Fruit fly (Drosophila melanogaster): Measurements from ENCODE around the gene Nedd8.

The Nedd8 gene

DNA sequence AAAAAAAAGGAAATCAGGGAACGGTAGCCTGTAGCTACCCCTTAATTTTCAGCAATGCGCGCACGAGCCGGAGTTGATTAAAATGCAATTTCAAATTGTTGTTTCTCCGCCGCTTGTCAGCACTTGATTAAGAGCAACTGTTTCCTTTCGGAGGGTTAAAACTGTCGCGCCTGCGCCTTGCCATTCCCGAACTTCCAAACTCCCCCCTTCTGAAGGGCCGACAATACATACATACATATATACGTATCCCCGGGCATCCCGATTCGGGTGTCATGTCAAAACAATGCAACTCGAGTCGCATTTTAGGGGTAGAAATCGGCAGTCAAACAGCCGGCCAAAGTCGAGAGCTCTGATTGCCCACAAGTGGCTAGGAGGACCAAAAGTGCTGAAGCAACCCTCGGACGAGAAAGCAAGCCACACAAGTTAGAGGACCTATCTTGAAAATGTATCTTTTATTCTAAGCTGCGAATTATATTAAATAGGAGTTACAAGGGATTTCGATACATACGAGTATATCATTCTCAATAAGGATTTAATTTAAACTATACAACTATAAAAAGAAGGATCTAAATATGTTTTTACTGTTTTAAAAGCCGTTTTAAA is 26.9 kb downstream of the Nedd8 start (continued):
- TF ChIP-seq CG13775 (GFP tag; optimal IDR thresholded peaks at IDR 0.05) (no peak), fd96Cb (tag; optimal IDR thresholded peaks at IDR 0.05) (no peak), CG1603 (tag; optimal IDR thresholded peaks at IDR 0.05) (no peak), CG7745 (tag; optimal IDR thresholded peaks at IDR 0.05) (peak; percentile 49), CG3726 (GFP tag; IDR thresholded peaks at IDR 0.05) (no peak), CG32532 (GFP tag; IDR thresholded peaks at IDR 0.05) (no peak), B-H2 (GFP tag; optimal IDR thresholded peaks at IDR 0.05) (no peak), CG10267 (tag; optimal IDR thresholded peaks at IDR 0.05) (no peak), Usf (GFP tag; optimal IDR thresholded peaks at IDR 0.05) (no peak), ham (GFP tag; IDR thresholded peaks at IDR 0.05) (no peak), sqz (GFP tag; optimal IDR thresholded peaks at IDR 0.05) (peak; percentile 33), Mrtf (GFP tag; IDR thresholded peaks at IDR 0.05) (no peak), bcd (GFP tag; optimal IDR thresholded peaks at IDR 0.05) (no peak), CG10654 (GFP tag; optimal IDR thresholded peaks at IDR 0.05) (no peak), fd3F (GFP tag; optimal IDR thresholded peaks at IDR 0.05) (no peak), bsh (GFP tag; optimal IDR thresholded peaks at IDR 0.05) (no peak), MESR4 (GFP tag; optimal IDR thresholded peaks at IDR 0.05) (no peak), CG14710 (tag; optimal IDR thresholded peaks at IDR 0.05) (no peak), gro (GFP tag; optimal IDR thresholded peaks at IDR 0.05) (no peak), ewg (GFP tag; optimal IDR thresholded peaks at IDR 0.05) (peak; percentile 32), kni (GFP tag; optimal IDR thresholded peaks at IDR 0.05) (peak; percentile 35), CG32772 (GFP tag; IDR thresholded peaks at IDR 0.05) (no peak), CG6765 (GFP tag; optimal IDR thresholded peaks at IDR 0.05) (no peak), pho (GFP tag; optimal IDR thresholded peaks at IDR 0.05) (no peak), CG7987 (GFP tag; optimal IDR thresholded peaks at IDR 0.05) (no peak), CG15073 (GFP tag; optimal IDR thresholded peaks at IDR 0.05) (no peak), CG7928 (GFP tag; optimal IDR thresholded peaks at IDR 0.05) (no peak), CG6689 (GFP tag; IDR thresholded peaks at IDR 0.05) (no peak), CG10321 (GFP tag; IDR thresholded peaks at IDR 0.05) (no peak), wek (GFP tag; optimal IDR thresholded peaks at IDR 0.05) (no peak), Stat92E (GFP tag; optimal IDR thresholded peaks at IDR 0.05) (no peak), Trl (optimal IDR thresholded peaks at IDR 0.05) (no peak), Trl (GFP tag; optimal IDR thresholded peaks at IDR 0.05) (no peak), Poxn (GFP tag; IDR thresholded peaks at IDR 0.05) (no peak), nau (GFP tag; optimal IDR thresholded peaks at IDR 0.05) (no peak), tgo (GFP tag; IDR thresholded peaks at IDR 0.05) (no peak), CG15011 (GFP tag; optimal IDR thresholded peaks at IDR 0.05) (no peak), Xrp1 (GFP tag; IDR thresholded peaks at IDR 0.05) (no peak), gce (GFP tag; IDR thresholded peaks at IDR 0.05) (no peak), NC2α (GFP tag; optimal IDR thresholded peaks at IDR 0.05) (no peak), hkb (optimal IDR thresholded peaks at IDR 0.05) (peak; percentile 38), hkb (GFP tag; IDR thresholded peaks at IDR 0.05) (no peak), luna (GFP tag; optimal IDR thresholded peaks at IDR 0.05) (no peak), inv (GFP tag; IDR thresholded peaks at IDR 0.05; ENCODE audit: partially characterized antibody) (no peak), Neu2 (GFP tag; optimal IDR thresholded peaks at IDR 0.05; ENCODE audit: borderline replicate concordance) (no peak), Lpt (GFP tag; optimal IDR thresholded peaks at IDR 0.05) (no peak), CG18262 (tag; optimal IDR thresholded peaks at IDR 0.05) (no peak), sens (GFP tag) (peak; percentile 33)

All from whole organism, embryonic.